Fruit fly (Drosophila melanogaster) whole organism, prepupa: ENCODE data around the gene CG6470.

Source experiments
- CG11294 ChIP-seq: fragments of 200-800 bp; sonication (Bioruptor generic); IDR thresholded peaks from 2 replicates; pipeline ENCODE4 v1.3.6; 2022; ENCODE audit warnings: missing biosample characterization, missing genetic modification characterization
- CG15336 ChIP-seq: fragments of 200-800 bp; sonication (Bioruptor generic); IDR thresholded peaks from 2 replicates; pipeline ENCODE4 v1.3.6; 2022; ENCODE audit warnings: missing biosample characterization, missing genetic modification characterization
- CG1621 ChIP-seq: fragments of 200-800 bp; sonication (Bioruptor generic); optimal IDR thresholded peaks from 3 replicates; lab custom pipeline; 2018; ENCODE audit warnings: missing biosample characterization, mild to moderate bottlenecking, missing genetic modification characterization
- CG16779 ChIP-seq: fragments of 200-800 bp; sonication (Bioruptor generic); optimal IDR thresholded peaks from 3 replicates; lab custom pipeline; 2017; ENCODE audit warnings: missing biosample characterization, mild to moderate bottlenecking, missing genetic modification characterization
- CG32006 ChIP-seq: fragments of 200-800 bp; sonication (Bioruptor generic); optimal IDR thresholded peaks from 3 replicates; lab custom pipeline; 2017; ENCODE audit warnings: missing biosample characterization, mild to moderate bottlenecking, missing genetic modification characterization
- CG34406 ChIP-seq: fragments of 200-800 bp; sonication (Bioruptor generic); optimal IDR thresholded peaks from 3 replicates; lab custom pipeline; 2016; ENCODE audit warnings: missing biosample characterization, missing genetic modification characterization
- CG3919 ChIP-seq: fragments of 200-800 bp; sonication (Bioruptor generic); optimal IDR thresholded peaks from 3 replicates; lab custom pipeline; 2016; ENCODE audit warnings: missing biosample characterization, missing genetic modification characterization
- CG6163 ChIP-seq: fragments of 200-800 bp; sonication (Bioruptor generic); IDR thresholded peaks from 3 replicates; pipeline ENCODE4 v1.3.6; 2022; ENCODE audit warnings: missing biosample characterization, missing genetic modification characterization
- CG6276 ChIP-seq: fragments of 200-800 bp; sonication (Bioruptor generic); optimal IDR thresholded peaks from 2 replicates; lab custom pipeline; 2017; ENCODE audit warnings: missing biosample characterization, mild to moderate bottlenecking, missing genetic modification characterization
- CG6808 ChIP-seq: fragments of 200-800 bp; sonication (Bioruptor generic); optimal IDR thresholded peaks from 3 replicates; lab custom pipeline; 2017; ENCODE audit warnings: missing biosample characterization, missing genetic modification characterization, mild to moderate bottlenecking, moderate library complexity, missing genetic modification reagents
- CG7368 ChIP-seq: fragments of 200-800 bp; sonication (Bioruptor generic); optimal IDR thresholded peaks from 3 replicates; lab custom pipeline; 2016; ENCODE audit warnings: missing biosample characterization, missing genetic modification characterization
- CG8119 ChIP-seq: fragments of 200-800 bp; sonication (Bioruptor generic); IDR thresholded peaks from 3 replicates; pipeline ENCODE4 v1.3.6; 2022; ENCODE audit warnings: missing biosample characterization, missing genetic modification characterization
- CG9139 ChIP-seq: fragments of 200-800 bp; sonication (Bioruptor generic); optimal IDR thresholded peaks from 3 replicates; lab custom pipeline; 2017; ENCODE audit warnings: missing biosample characterization, mild to moderate bottlenecking, missing genetic modification characterization
- Eip75B ChIP-seq: fragments of 200-800 bp; sonication (Bioruptor generic); optimal IDR thresholded peaks from 3 replicates; lab custom pipeline; 2016; ENCODE audit warnings: missing biosample characterization, missing genetic modification characterization
- Eip78C ChIP-seq: fragments of 200-800 bp; sonication (Bioruptor generic); peaks from one replicate; lab custom pipeline; 2016; ENCODE audit warnings: missing biosample characterization, missing genetic modification characterization
- Ets21C ChIP-seq: fragments of 200-800 bp; sonication (Bioruptor generic); optimal IDR thresholded peaks from 3 replicates; lab custom pipeline; 2016; ENCODE audit warnings: missing biosample characterization, missing genetic modification characterization
- Gug ChIP-seq: fragments of 200-800 bp; sonication (Bioruptor generic); IDR thresholded peaks from 2 replicates; pipeline ENCODE4 v1.3.6; 2022; ENCODE audit warnings: missing biosample characterization, missing genetic modification characterization
- Hr39 ChIP-seq: fragments of 200-800 bp; sonication (Bioruptor generic); optimal IDR thresholded peaks from 2 replicates; lab custom pipeline; 2016; ENCODE audit warnings: missing biosample characterization, missing genetic modification characterization
- Met ChIP-seq: fragments of 200-800 bp; sonication (Bioruptor generic); optimal IDR thresholded peaks from 3 replicates; lab custom pipeline; 2016; ENCODE audit warnings: missing biosample characterization, missing genetic modification characterization
- Smox ChIP-seq: fragments of 200-800 bp; sonication (Bioruptor generic); optimal IDR thresholded peaks from 3 replicates; lab custom pipeline; 2016; ENCODE audit warnings: missing biosample characterization, missing genetic modification characterization
- Sox102F ChIP-seq: fragments of 200-800 bp; sonication (Bioruptor generic); optimal IDR thresholded peaks from 2 replicates; lab custom pipeline; 2016; ENCODE audit warnings: missing biosample characterization, mild to moderate bottlenecking, missing genetic modification characterization
- Sox14 ChIP-seq: fragments of 200-800 bp; sonication (Bioruptor generic); optimal IDR thresholded peaks from 3 replicates; lab custom pipeline; 2016; ENCODE audit warnings: missing biosample characterization, missing genetic modification characterization
- achi ChIP-seq: fragments of 200-800 bp; sonication (Bioruptor generic); optimal IDR thresholded peaks from 3 replicates; lab custom pipeline; 2016; ENCODE audit warnings: missing biosample characterization, missing genetic modification characterization
- acj6 ChIP-seq: fragments of 200-800 bp; sonication (Bioruptor generic); optimal IDR thresholded peaks from 3 replicates; lab custom pipeline; 2016; ENCODE audit warnings: missing biosample characterization, missing genetic modification characterization
- cyc ChIP-seq: fragments of 200-800 bp; sonication (Bioruptor generic); optimal IDR thresholded peaks from 3 replicates; lab custom pipeline; 2016; ENCODE audit warnings: missing biosample characterization, missing genetic modification characterization
- dac ChIP-seq: fragments of 200-800 bp; sonication (Bioruptor generic); optimal IDR thresholded peaks from 2 replicates; lab custom pipeline; 2017; ENCODE audit warnings: missing biosample characterization, mild to moderate bottlenecking, missing genetic modification characterization
- dsx ChIP-seq: fragments of 200-800 bp; optimal IDR thresholded peaks from 3 replicates; lab custom pipeline; 2019; ENCODE audit warnings: missing biosample characterization, mild to moderate bottlenecking, missing genetic modification characterization, moderate library complexity; ENCODE audit not compliant: poor library complexity, severe bottlenecking
- eg ChIP-seq: fragments of 200-800 bp; sonication (Bioruptor generic); IDR thresholded peaks from 3 replicates; pipeline ENCODE4 v1.3.6; 2022; ENCODE audit warnings: missing biosample characterization, missing genetic modification characterization
- fkh ChIP-seq: fragments of 200-800 bp; sonication (Bioruptor generic); optimal IDR thresholded peaks from 3 replicates; lab custom pipeline; 2017; ENCODE audit warnings: missing biosample characterization, mild to moderate bottlenecking, missing genetic modification characterization, moderate library complexity
- salr ChIP-seq, 2 experiments: fragments of 200-800 bp; sonication (Bioruptor generic); optimal IDR thresholded peaks; 3 replicates each; lab custom pipeline; 2016 to 2018; ENCODE audit warnings: missing biosample characterization in 2 of 2, missing genetic modification characterization in 2 of 2, mild to moderate bottlenecking in 1 of 2
- ss ChIP-seq, 2 experiments: fragments of 200-800 bp; sonication (Bioruptor generic); optimal IDR thresholded peaks; 2 replicates in 1 of 2; 3 replicates in 1 of 2; lab custom pipeline; 2017 to 2018; ENCODE audit warnings: mild to moderate bottlenecking in 2 of 2, missing biosample characterization in 2 of 2, missing genetic modification characterization in 2 of 2, moderate library complexity in 1 of 2
- svp ChIP-seq: fragments of 200-800 bp; sonication (Bioruptor generic); peaks from one replicate; lab custom pipeline; 2016; ENCODE audit warnings: missing biosample characterization, missing genetic modification characterization
- topi ChIP-seq: fragments of 200-800 bp; sonication (Bioruptor generic); optimal IDR thresholded peaks from 3 replicates; lab custom pipeline; 2016; ENCODE audit warnings: missing biosample characterization, missing genetic modification characterization

The CG6470 gene

dm6 chrX:18517415-18517814, 2.7 kb upstream of the CG6470 start (continued):
- TF ChIP-seq CG6163 (GFP tag; lab: Robert Waterston, UW) = peak; percentile 58; the same call in 2 of the 3 replicates
- TF ChIP-seq Eip75B (GFP tag; lab: Kevin White, UChicago) = peak; percentile 0
- TF ChIP-seq CG1621 (tag; lab: Kevin White, UChicago) = peak; percentile 12
- no peak for TF ChIP-seq CG6276 (GFP tag; lab: Kevin White, UChicago)
- TF ChIP-seq CG6808 (GFP tag; lab: Kevin White, UChicago) = peak; percentile 10
- TF ChIP-seq dac (GFP tag; lab: Kevin White, UChicago) = peak; percentile 52
- TF ChIP-seq CG8119 (GFP tag; lab: Robert Waterston, UW) = peak; percentile 35; the same call in 1 of the 3 replicates
- TF ChIP-seq CG3919 (GFP tag; lab: Kevin White, UChicago) = no peak
- peak; percentile 14 for TF ChIP-seq Met (GFP tag; lab: Kevin White, UChicago)
- TF ChIP-seq, all 60 proteins: peak for 22

- no peak for TF ChIP-seq achi (GFP tag; lab: Kevin White, UChicago)
- peak; percentile 15 for TF ChIP-seq Sox102F (GFP tag; lab: Kevin White, UChicago)
- TF ChIP-seq svp (GFP tag; lab: Kevin White, UChicago) = peak; percentile 58
- TF ChIP-seq cyc (GFP tag; lab: Kevin White, UChicago) = no peak
- TF ChIP-seq CG9139 = no peak
- TF ChIP-seq Sox14 (GFP tag; lab: Kevin White, UChicago) = no peak
- no peak for TF ChIP-seq CG34406
- TF ChIP-seq CG6163 (GFP tag; lab: Robert Waterston, UW) = 0 out of 3 replicates have a peak, but pooled peaks have one; percentile 27
- TF ChIP-seq Smox (GFP tag; lab: Kevin White, UChicago) = no peak
- TF ChIP-seq topi = no peak
- peak; percentile 15 for TF ChIP-seq acj6 (GFP tag; lab: Kevin White, UChicago)
- TF ChIP-seq CG11294 (GFP tag; lab: Robert Waterston, UW) = no peak
- no peak for TF ChIP-seq fkh
- no peak for TF ChIP-seq dsx (GFP tag; lab: Kevin White, UChicago)
- no peak for TF ChIP-seq CG16779 (tag; lab: Kevin White, UChicago)
- peak; percentile 2 for TF ChIP-seq Ets21C (GFP tag; lab: Kevin White, UChicago)
- TF ChIP-seq CG15336 = no peak
- peak; percentile 48 for TF ChIP-seq CG6808 (GFP tag; lab: Kevin White, UChicago)
- TF ChIP-seq Hr39 (GFP tag; lab: Kevin White, UChicago) = peak; percentile 11
- no peak for TF ChIP-seq Gug (GFP tag; lab: Robert Waterston, UW)
- TF ChIP-seq salr (GFP tag; optimal IDR thresholded peaks at IDR 0.05; lab: Kevin White, UChicago) = peak in 1 of 2 experiments; percentile 20
- TF ChIP-seq Eip78C (GFP tag; lab: Kevin White, UChicago) = peak; percentile 39
- TF ChIP-seq Eip75B (GFP tag; lab: Kevin White, UChicago) = peak; percentile 6
- 0 out of 3 replicates have a peak, but pooled peaks have one; percentile 24 for TF ChIP-seq eg
Observed at dm6 chrX:18515988-18516541, 1.4 kb upstream of the CG6470 start.

DNA sequence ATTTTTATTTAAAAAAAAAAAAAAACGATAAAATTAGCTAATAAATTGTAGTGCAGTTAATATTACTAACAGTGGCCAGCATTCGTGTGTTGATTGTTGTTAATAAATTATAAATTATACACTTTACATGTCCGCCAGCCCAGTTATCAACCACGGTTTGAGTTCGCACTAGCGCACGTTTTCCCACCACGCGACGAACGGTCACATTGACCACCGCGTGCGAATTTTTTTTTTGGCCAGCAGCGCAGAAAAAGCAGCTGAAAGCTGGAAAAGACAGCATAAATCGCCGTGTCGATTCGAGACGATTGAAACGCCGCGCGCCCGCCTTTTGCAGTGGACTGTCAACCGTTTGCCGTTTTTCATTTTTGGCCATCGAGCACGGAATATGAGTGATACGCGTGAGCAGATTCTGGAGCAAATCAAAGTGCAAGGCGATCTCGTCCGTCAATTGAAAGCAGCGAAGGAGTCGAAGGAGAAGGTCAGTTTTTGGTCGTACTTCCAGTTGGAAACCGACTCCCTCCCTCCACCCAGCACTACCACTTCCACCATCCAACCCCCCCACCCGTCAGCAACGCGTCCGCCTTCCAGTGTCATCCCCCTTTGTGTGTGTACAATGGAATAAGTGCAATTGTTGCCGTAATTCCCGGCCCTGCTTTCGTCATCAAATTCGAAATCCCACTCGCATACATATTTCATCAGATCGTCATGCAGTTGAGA, 696 bp upstream of the CG6470 start, which contains the start of the genes Bx and HisRS:
Gene Bx, plus strand, starts transcription at position 224 of the 717 bp plus-strand sequence.
Gene HisRS, plus strand, starts transcription at position 224 of the 717 bp plus-strand sequence.
- peak; percentile 2 for TF ChIP-seq CG6276 (GFP tag; lab: Kevin White, UChicago)
- TF ChIP-seq Eip78C (GFP tag; lab: Kevin White, UChicago) = peak; percentile 9
- peak; percentile 26; the same call in 1 of the 3 replicates for TF ChIP-seq eg
- TF ChIP-seq CG32006 = no peak

DNA sequence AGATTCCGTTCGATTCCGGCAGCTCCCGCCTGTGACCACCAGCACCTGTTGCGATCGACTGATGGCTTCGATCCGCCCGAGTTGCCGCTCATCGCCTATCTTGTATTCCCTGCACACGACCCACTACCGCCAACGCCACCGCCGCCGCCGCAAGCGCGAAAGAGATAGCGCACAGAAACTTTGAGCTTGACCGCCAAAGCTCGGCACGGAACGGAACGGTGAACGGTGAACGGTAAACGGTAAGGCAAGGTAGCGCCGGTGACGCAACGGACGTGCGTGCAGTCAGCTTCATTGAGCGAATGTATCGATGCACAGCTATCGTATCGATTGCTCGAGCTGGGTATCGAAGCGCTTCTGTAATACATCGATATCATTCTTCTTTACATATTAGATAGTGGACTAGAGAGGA, 2.4 kb downstream of the CG6470 start, which contains the start of gene Ggt-1:
Gene Ggt-1, minus strand, starts transcription at position 251 of the 409 bp plus-strand sequence.
- peak in 1 of 2 experiments; percentile 12 for TF ChIP-seq ss (GFP tag; optimal IDR thresholded peaks at IDR 0.05; lab: Kevin White, UChicago)
- peak; percentile 33 for TF ChIP-seq Eip78C (GFP tag; lab: Kevin White, UChicago)
- 0 out of 3 replicates have a peak, but pooled peaks have one; percentile 14 for TF ChIP-seq CG6163 (GFP tag; lab: Robert Waterston, UW)
- peak; percentile 91 for TF ChIP-seq svp (GFP tag; lab: Kevin White, UChicago)
- TF ChIP-seq dsx (GFP tag; lab: Kevin White, UChicago) = no peak
- TF ChIP-seq CG7368 (GFP tag; lab: Kevin White, UChicago) = no peak
